Worm (Caenorhabditis elegans) whole organism, L4 larva: Measurements from ENCODE around the gene arl-1.

ENCODE experiments used
- ceh-82 ChIP-seq: sonication (generic microtip); optimal IDR thresholded peaks from 2 replicates; lab custom pipeline; 2017; ENCODE audit warnings: missing biosample characterization, missing genetic modification characterization
- fos-1 ChIP-seq: fragments of 150-350 bp; optimal IDR thresholded peaks from 2 replicates; lab custom pipeline; 2014; ENCODE audit warnings: missing biosample characterization, missing genetic modification characterization
- madf-5 ChIP-seq, 2 experiments: fragments of 200-800 bp; sonication (Bioruptor generic); IDR thresholded peaks; 2 replicates each; pipeline ENCODE4 v1.3.6; 2022; ENCODE audit warnings: missing compliant biosample characterization in 2 of 2, missing genetic modification characterization in 2 of 2
- mdt-29 ChIP-seq: fragments of 200-800 bp; sonication (Bioruptor generic); IDR thresholded peaks from 2 replicates; pipeline ENCODE4 v1.3.6; 2022; ENCODE audit warnings: missing genetic modification reagents, missing genetic modification characterization, missing compliant biosample characterization
- nhr-76 ChIP-seq: fragments of 150-350 bp; optimal IDR thresholded peaks from 2 replicates; lab custom pipeline; 2014; ENCODE audit warnings: missing biosample characterization, missing genetic modification characterization
- pha-4 ChIP-seq, 2 experiments: fragments of 150-350 bp in 1 of 2; fragments of 200-800 bp in 1 of 2; sonication (Bioruptor generic) in 1 of 2; IDR thresholded peaks in 1 of 2; optimal IDR thresholded peaks in 1 of 2; 2 replicates each; pipeline versions ENCODE4 v1.3.6 to Lab custom; 2014 to 2022; ENCODE audit warnings: missing genetic modification characterization in 2 of 2, missing genetic modification reagents in 2 of 2, missing biosample characterization in 1 of 2, missing compliant biosample characterization in 1 of 2
- pqm-1 ChIP-seq: sonication (generic microtip); optimal IDR thresholded peaks from 2 replicates; lab custom pipeline; 2017; ENCODE audit warnings: missing biosample characterization, missing genetic modification characterization
- saeg-2 ChIP-seq: fragments of 200-800 bp; sonication (Bioruptor generic); IDR thresholded peaks from 2 replicates; pipeline ENCODE4 v1.3.6; 2022; ENCODE audit warnings: missing genetic modification reagents, missing genetic modification characterization, missing compliant biosample characterization
- ztf-11 ChIP-seq: fragments of 150-350 bp; optimal IDR thresholded peaks from 2 replicates; lab custom pipeline; 2014; ENCODE audit warnings: missing biosample characterization, missing genetic modification characterization

DNA sequence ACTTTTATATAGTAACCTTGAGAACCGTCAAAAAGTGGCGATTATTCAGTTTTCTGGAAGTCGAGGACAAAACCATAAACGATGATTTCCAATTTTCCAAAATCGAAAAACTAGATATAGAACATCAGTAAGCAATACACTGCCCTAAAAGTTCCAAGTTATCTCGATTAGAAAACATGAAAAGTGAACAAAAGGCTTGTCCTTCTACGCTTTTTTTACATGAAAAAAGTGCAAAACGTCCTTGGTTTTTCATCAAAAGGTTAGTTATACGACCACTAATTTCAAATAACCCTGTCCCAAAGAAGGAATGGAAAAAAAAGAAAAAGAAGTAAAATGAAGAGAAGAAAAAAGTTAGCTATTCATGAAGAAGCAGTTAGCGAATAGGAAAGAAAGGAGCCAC, 4.1 kb downstream of the arl-1 start:
- TF ChIP-seq ztf-11 = no peak
- TF ChIP-seq nhr-76 (tag; lab: Kevin White, UChicago) = no peak
- no peak for TF ChIP-seq pqm-1 (tag; lab: Kevin White, UChicago)
- no peak for TF ChIP-seq madf-5 (GFP tag; IDR thresholded peaks at IDR 0.05; lab: Robert Waterston, UW)
- TF ChIP-seq ceh-82 (tag; lab: Kevin White, UChicago) = no peak
- TF ChIP-seq pha-4 (GFP tag; IDR thresholded peaks at IDR 0.05; lab: Robert Waterston, UW) = no peak
- TF ChIP-seq pha-4 (tag; optimal IDR thresholded peaks at IDR 0.05; lab: Kevin White, UChicago) = no peak
- TF ChIP-seq mdt-29 (GFP tag; lab: Robert Waterston, UW) = no peak
- no peak for TF ChIP-seq saeg-2 (GFP tag; lab: Robert Waterston, UW)
- TF ChIP-seq fos-1 (tag; lab: Kevin White, UChicago) = no peak
